Fruit fly (Drosophila melanogaster) whole organism, pupa: ENCODE data around the gene CG5727.

ENCODE experiments used
- CG15710 ChIP-seq: fragments of 200-800 bp; sonication (Bioruptor generic); optimal IDR thresholded peaks from 2 replicates; lab custom pipeline; 2018; ENCODE audit warnings: missing biosample characterization, mild to moderate bottlenecking, missing genetic modification characterization, moderate library complexity
- CG17806 ChIP-seq: fragments of 200-800 bp; sonication (Bioruptor generic); optimal IDR thresholded peaks from 2 replicates; lab custom pipeline; 2018; ENCODE audit warnings: missing biosample characterization, mild to moderate bottlenecking, missing genetic modification characterization, moderate library complexity
- CG34367 ChIP-seq: fragments of 200-800 bp; sonication (Bioruptor generic); optimal IDR thresholded peaks from 2 replicates; lab custom pipeline; 2018; ENCODE audit warnings: missing biosample characterization, mild to moderate bottlenecking, missing genetic modification characterization
- CG4496 ChIP-seq: fragments of 200-800 bp; sonication (Bioruptor generic); IDR thresholded peaks from 3 replicates; pipeline ENCODE4 v1.3.6; 2022; ENCODE audit warnings: missing biosample characterization, missing genetic modification characterization
- CG8159 ChIP-seq: fragments of 200-800 bp; sonication (Bioruptor generic); optimal IDR thresholded peaks from 3 replicates; lab custom pipeline; 2018; ENCODE audit warnings: missing biosample characterization, mild to moderate bottlenecking, missing genetic modification characterization, moderate library complexity
- D1 ChIP-seq: fragments of 200-800 bp; sonication (Bioruptor generic); optimal IDR thresholded peaks from 2 replicates; lab custom pipeline; 2018; ENCODE audit warnings: missing biosample characterization, mild to moderate bottlenecking, missing genetic modification characterization, moderate library complexity
- Pif1A ChIP-seq: fragments of 200-800 bp; sonication (Bioruptor generic); optimal IDR thresholded peaks from 3 replicates; lab custom pipeline; 2016; ENCODE audit warnings: missing biosample characterization, missing genetic modification characterization
- fd96Ca ChIP-seq: fragments of 200-800 bp; sonication (Bioruptor generic); IDR thresholded peaks from 3 replicates; pipeline ENCODE4 v1.3.6; 2022; ENCODE audit warnings: missing biosample characterization, missing genetic modification characterization

- TF ChIP-seq CG34367 (tag; lab: Kevin White, UChicago) (no peak), D1 (no peak), CG17806 (tag; lab: Kevin White, UChicago) (no peak), CG15710 (tag; lab: Kevin White, UChicago) (no peak), fd96Ca (no peak), Pif1A (GFP tag; lab: Kevin White, UChicago) (no peak), CG8159 (no peak), CG4496 (GFP tag; lab: Robert Waterston, UW) (no peak)
These were observed 39.2 kb upstream of the CG5727 start for dm6 chr2L:10249655-10250202.
